Worm (Caenorhabditis elegans) whole organism, midembryonic: ENCODE results near the gene ins-14.

ENCODE experiments used
- T22C8.4 ChIP-seq: fragments of 200-800 bp; sonication (Bioruptor generic); IDR thresholded peaks from 2 replicates; pipeline ENCODE4 v1.3.6; 2022; ENCODE audit warnings: missing genetic modification characterization, missing compliant biosample characterization
- cog-1 ChIP-seq: sonication (generic microtip); optimal IDR thresholded peaks from 2 replicates; lab custom pipeline; 2016; ENCODE audit warnings: missing genetic modification characterization, missing compliant biosample characterization
- klf-2 ChIP-seq: fragments of 200-800 bp; sonication (Bioruptor generic); conservative IDR thresholded peaks from 2 replicates; pipeline ENCODE4 v1.3.6; 2022; ENCODE audit warnings: missing genetic modification reagents, missing genetic modification characterization, missing compliant biosample characterization
- med-1 ChIP-seq: sonication (generic microtip); optimal IDR thresholded peaks from 2 replicates; lab custom pipeline; 2017; ENCODE audit warnings: missing genetic modification characterization, mild to moderate bottlenecking, missing compliant biosample characterization, antibody characterized with exemption, missing genetic modification reagents; ENCODE audit not compliant: insufficient read depth
- ref-1 ChIP-seq: fragments of 200-800 bp; sonication (Bioruptor generic); conservative IDR thresholded peaks from 2 replicates; pipeline ENCODE4 v1.3.6; 2022; ENCODE audit warnings: missing genetic modification reagents, missing genetic modification characterization, missing compliant biosample characterization
- ztf-23 ChIP-seq: fragments of 200-800 bp; sonication (Bioruptor generic); IDR thresholded peaks from 2 replicates; pipeline ENCODE4 v1.3.6; 2022; ENCODE audit warnings: missing genetic modification reagents, missing genetic modification characterization, missing compliant biosample characterization
- ztf-29 ChIP-seq: fragments of 200-800 bp; sonication (Bioruptor generic); IDR thresholded peaks from 2 replicates; pipeline ENCODE4 v1.3.6; 2022; ENCODE audit warnings: missing genetic modification reagents, missing genetic modification characterization, missing compliant biosample characterization

DNA sequence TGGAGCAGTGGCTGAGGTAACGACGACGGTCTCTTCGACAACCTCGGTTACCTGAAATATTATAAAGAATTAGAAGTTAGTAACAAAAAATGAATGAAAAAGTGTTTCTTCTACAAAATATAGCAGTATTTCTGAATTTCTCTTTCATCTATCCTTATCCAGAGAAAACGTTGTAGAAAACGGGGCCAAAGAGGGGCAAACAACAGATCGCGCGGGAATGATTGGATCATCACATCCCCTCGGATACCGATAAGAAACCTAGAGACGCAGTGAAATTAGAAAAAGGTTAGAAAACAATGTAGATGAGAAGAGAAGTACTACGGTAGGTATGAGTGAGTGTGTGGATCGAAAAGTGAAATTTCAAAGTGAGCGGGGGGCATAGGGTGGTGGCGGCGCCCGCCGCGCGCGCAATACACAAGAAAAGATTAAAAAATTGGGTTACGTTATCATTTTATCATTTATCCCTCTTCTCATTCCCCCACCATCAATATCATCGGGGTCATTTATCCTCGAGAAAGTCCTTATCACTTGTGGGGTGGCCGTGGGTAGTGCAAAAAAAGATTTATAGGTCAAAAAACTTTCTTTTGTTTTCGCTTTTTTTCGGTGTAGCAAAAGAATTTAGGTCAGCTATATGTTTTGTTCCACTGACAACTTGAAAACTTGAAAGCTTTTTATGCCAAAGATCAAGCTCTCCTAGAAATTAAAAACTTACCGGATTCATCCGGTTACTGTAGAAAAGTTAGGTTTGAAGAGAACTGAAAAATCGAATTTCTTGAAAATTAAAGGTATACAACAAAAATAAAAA is 33.2 kb downstream of the ins-14 start, which contains the start of the genes dpy-10 and T14B4.19:
- no peak for TF ChIP-seq med-1 (GFP tag; lab: Kevin White, UChicago)
- TF ChIP-seq ref-1 (GFP tag; lab: Robert Waterston, UW): no peak
- TF ChIP-seq klf-2 (GFP tag; lab: Robert Waterston, UW): no peak
- TF ChIP-seq ztf-29 (GFP tag; lab: Robert Waterston, UW): no peak
- TF ChIP-seq cog-1 (tag; lab: Kevin White, UChicago): no peak
- TF ChIP-seq T22C8.4 (GFP tag; lab: Robert Waterston, UW): no peak
- TF ChIP-seq ztf-23 (GFP tag; lab: Robert Waterston, UW): no peak
